Worm (Caenorhabditis elegans): Measurements from ENCODE around the gene sgn-1.
A peak's percentile ranks its signal among the peaks of the same experiment; 100 is the strongest.

sgn-1 gene

DNA sequence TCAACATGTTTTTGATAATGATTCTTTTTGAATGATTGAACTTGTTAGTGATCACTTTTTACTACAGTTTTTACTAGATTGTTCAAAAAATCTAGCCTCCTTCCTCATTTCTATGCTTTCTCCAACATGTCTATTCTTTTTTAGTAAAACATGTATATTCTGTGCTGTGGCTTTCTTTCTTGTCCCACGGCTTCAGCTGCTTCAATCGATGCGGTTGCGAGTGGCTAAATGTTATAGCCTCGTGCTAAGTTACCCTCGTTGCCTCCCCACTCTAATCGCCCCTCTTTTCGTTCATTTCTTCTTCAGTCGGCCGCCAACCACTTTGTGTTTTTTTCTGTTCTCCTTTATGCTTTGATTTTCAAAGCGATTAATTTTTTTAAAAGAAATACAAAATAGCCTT lies 2.4 kb upstream of the sgn-1 start:
- TF ChIP-seq sma-9 (GFP tag; optimal IDR thresholded peaks at IDR 0.05): peak; percentile 25
- TF ChIP-seq sma-9 (tag; optimal IDR thresholded peaks at IDR 0.05): no peak
- no peak for TF ChIP-seq lin-13 (GFP tag; optimal IDR thresholded peaks at IDR 0.05)
- TF ChIP-seq mdl-1 (tag; optimal IDR thresholded peaks at IDR 0.05): peak; percentile 45 to 58
- peak; percentile 46 for TF ChIP-seq nhr-129 (tag; optimal IDR thresholded peaks at IDR 0.05)
- TF ChIP-seq zag-1 (tag; optimal IDR thresholded peaks at IDR 0.05): no peak
- peak; percentile 39 for TF ChIP-seq ztf-4 (tag; optimal IDR thresholded peaks at IDR 0.05)
- no peak for TF ChIP-seq aly-2 (tag; optimal IDR thresholded peaks at IDR 0.05)
- no peak for TF ChIP-seq ceh-82 (tag; optimal IDR thresholded peaks at IDR 0.05)
- TF ChIP-seq snpc-4 (tag; optimal IDR thresholded peaks at IDR 0.05): peak; percentile 8
- TF ChIP-seq sem-4 (tag; optimal IDR thresholded peaks at IDR 0.05): peak; percentile 32
- no peak for TF ChIP-seq elt-1 (tag; optimal IDR thresholded peaks at IDR 0.05)
- TF ChIP-seq dmd-4 (tag; optimal IDR thresholded peaks at IDR 0.05): no peak
- no peak for TF ChIP-seq unc-62 (GFP tag; optimal IDR thresholded peaks at IDR 0.05)
- peak; percentile 35 for TF ChIP-seq C34F6.9 (tag; optimal IDR thresholded peaks at IDR 0.05)
- no peak for TF ChIP-seq nhr-21 (tag; optimal IDR thresholded peaks at IDR 0.05)
- no peak for TF ChIP-seq nhr-10 (tag; optimal IDR thresholded peaks at IDR 0.05)
- TF ChIP-seq nhr-11 (tag; optimal IDR thresholded peaks at IDR 0.05): peak; percentile 13
- TF ChIP-seq lsy-2 (tag; optimal IDR thresholded peaks at IDR 0.05): peak in 1 of 2 experiments; percentile 46

DNA sequence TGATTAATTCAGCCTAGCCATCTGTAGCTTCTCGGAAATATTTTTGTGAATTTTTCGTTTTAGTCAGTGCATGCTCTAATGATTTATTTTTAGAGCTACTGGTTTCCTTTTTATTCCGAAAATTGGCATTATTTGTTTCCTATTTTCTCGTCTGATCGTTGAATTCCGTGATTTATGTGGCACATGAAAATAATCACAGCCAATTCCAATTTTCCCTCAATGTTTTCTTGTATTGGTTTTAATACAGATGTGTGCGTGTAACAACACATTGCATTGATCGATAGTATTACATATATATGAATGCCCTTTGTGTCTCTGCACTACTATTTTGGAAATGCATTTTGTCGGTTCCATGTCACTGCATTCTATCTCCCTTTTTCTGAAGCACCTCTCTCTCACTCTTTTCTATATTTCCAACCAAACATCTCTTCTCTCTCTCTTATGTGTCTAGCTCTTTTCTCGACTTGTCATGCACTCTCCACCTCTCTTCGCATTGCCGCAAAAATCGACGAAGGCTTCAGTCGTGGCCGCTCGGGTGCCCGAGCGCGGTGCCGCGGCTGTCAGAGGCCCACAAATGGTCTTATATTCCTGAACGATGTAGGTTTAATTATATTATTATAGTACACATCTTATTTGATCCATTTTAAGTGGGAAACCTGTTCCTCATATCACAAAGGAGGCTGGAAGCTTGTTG lies 912 bp upstream of the sgn-1 start:
- TF ChIP-seq F13H6.1 (tag; optimal IDR thresholded peaks at IDR 0.05) (peak; percentile 49), sma-3 (GFP tag; optimal IDR thresholded peaks at IDR 0.05) (no peak), unc-39 (tag; optimal IDR thresholded peaks at IDR 0.05) (no peak), gmeb-1 (tag; optimal IDR thresholded peaks at IDR 0.05) (no peak), sem-4 (tag; optimal IDR thresholded peaks at IDR 0.05) (peak; percentile 23), nhr-129 (tag; optimal IDR thresholded peaks at IDR 0.05) (peak; percentile 48), snpc-4 (tag; optimal IDR thresholded peaks at IDR 0.05) (peak; percentile 13), C34F6.9 (tag; optimal IDR thresholded peaks at IDR 0.05) (peak; percentile 86), unc-55 (GFP tag; optimal IDR thresholded peaks at IDR 0.05) (peak; percentile 71), lsy-2 (tag; optimal IDR thresholded peaks at IDR 0.05) (peak in 1 of 2 experiments; percentile 41), nhr-11 (tag; optimal IDR thresholded peaks at IDR 0.05) (no peak), ama-1 (optimal IDR thresholded peaks at IDR 0.05) (peak; percentile 82), ztf-4 (tag; optimal IDR thresholded peaks at IDR 0.05) (peak; percentile 20), ZK546.5 (tag; optimal IDR thresholded peaks at IDR 0.05) (no peak), crh-2 (tag; optimal IDR thresholded peaks at IDR 0.05) (peak; percentile 71), nhr-25 (tag; optimal IDR thresholded peaks at IDR 0.05) (no peak), fos-1 (tag; optimal IDR thresholded peaks at IDR 0.05) (peak; percentile 6), egl-27 (tag; optimal IDR thresholded peaks at IDR 0.05) (no peak), R02D3.7 (tag; optimal IDR thresholded peaks at IDR 0.05) (no peak), mbf-1 (tag; optimal IDR thresholded peaks at IDR 0.05) (no peak), sma-9 (GFP tag; optimal IDR thresholded peaks at IDR 0.05) (peak; percentile 28), sma-9 (tag; optimal IDR thresholded peaks at IDR 0.05) (no peak), zag-1 (tag; optimal IDR thresholded peaks at IDR 0.05) (peak; percentile 33), peb-1 (tag; optimal IDR thresholded peaks at IDR 0.05) (no peak), dmd-4 (tag; optimal IDR thresholded peaks at IDR 0.05) (no peak)

- TF ChIP-seq lin-39 (tag; optimal IDR thresholded peaks at IDR 0.05): no peak
These were observed 7.0 kb downstream of the sgn-1 start for ce11 chrII:8776504-8776903.

DNA sequence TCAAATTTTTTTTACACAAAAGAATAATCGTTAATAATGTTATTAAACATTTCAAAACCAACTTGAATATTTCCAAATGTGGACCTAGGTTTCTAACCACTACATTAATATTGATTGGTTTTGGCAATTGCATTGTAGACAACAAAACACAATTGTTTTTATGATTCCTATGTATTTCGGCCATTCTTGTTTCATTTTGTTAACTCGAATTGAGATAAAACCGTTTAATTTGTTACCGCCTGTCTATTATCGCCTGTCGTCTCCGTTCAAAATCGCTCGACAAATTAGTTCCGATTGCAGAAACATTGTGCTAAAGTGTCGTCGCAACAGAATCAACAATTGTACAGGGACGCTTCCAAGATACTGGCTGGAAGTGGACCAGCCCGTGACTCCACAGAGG lies 12.8 kb downstream of the sgn-1 start, which contains the start of gene let-19:
Gene let-19, plus strand, starts transcription at position 301 of the 400 bp plus-strand sequence.
- TF ChIP-seq lin-13 (GFP tag; optimal IDR thresholded peaks at IDR 0.05) (no peak), ztf-4 (tag; optimal IDR thresholded peaks at IDR 0.05) (no peak), mbf-1 (tag; optimal IDR thresholded peaks at IDR 0.05) (no peak), nhr-21 (tag; optimal IDR thresholded peaks at IDR 0.05) (no peak), ZK546.5 (tag; optimal IDR thresholded peaks at IDR 0.05) (no peak), C34F6.9 (tag; optimal IDR thresholded peaks at IDR 0.05) (no peak), peb-1 (tag; optimal IDR thresholded peaks at IDR 0.05) (no peak), snpc-4 (tag; optimal IDR thresholded peaks at IDR 0.05) (no peak), nhr-25 (tag; optimal IDR thresholded peaks at IDR 0.05) (no peak), unc-55 (GFP tag; optimal IDR thresholded peaks at IDR 0.05) (no peak), lin-11 (tag; optimal IDR thresholded peaks at IDR 0.05) (no peak), lsy-2 (tag; optimal IDR thresholded peaks at IDR 0.05) (no peak), mab-5 (tag; optimal IDR thresholded peaks at IDR 0.05) (no peak), nhr-23 (tag; optimal IDR thresholded peaks at IDR 0.05) (no peak), ceh-16 (tag; optimal IDR thresholded peaks at IDR 0.05) (no peak), lin-39 (tag; optimal IDR thresholded peaks at IDR 0.05) (no peak)

Data from whole organism, L2 larva.